Worm (Caenorhabditis elegans) whole organism, dauer: ENCODE results near the gene C01B10.6.

Experiments used
- unc-62 ChIP-seq: sonication (generic microtip); optimal IDR thresholded peaks from 2 replicates; lab custom pipeline; 2017; ENCODE audit warnings: missing biosample characterization, missing genetic modification reagents, missing genetic modification characterization

Gene C01B10.6

DNA sequence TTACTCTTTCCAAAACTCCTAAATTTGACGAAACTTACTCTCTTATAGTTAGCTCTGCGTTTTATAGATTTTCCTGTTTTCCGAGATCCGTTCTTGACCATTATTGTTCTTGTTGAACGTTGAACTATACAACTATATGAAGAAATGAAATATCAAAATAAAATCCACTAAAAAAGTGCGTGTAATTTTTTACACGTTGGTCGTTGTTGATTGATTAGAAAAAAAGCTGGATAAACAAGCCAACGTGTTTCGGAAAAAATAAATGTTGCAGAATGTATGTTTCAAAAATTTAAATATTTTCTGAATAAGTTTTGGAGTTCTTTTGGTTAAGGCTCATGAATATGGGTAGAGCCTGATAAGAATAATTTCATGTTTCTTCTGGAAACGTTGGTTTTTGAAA lies 27.9 kb downstream of the C01B10.6 start, which contains the start of gene Y73B6A.1:
Y73B6A.1 (minus strand) TSS at position 101 of the 400 bp plus-strand sequence.
- no peak for TF ChIP-seq unc-62 (GFP tag; lab: Kevin White, UChicago)
